Worm (Caenorhabditis elegans) whole organism, L1 larva: Measurements from ENCODE around the gene clec-132.
A peak's percentile ranks its signal among the peaks of the same experiment; 100 is the strongest.

Experiments used
- C04F5.9 ChIP-seq: sonication (generic microtip); optimal IDR thresholded peaks from 2 replicates; lab custom pipeline; 2016; ENCODE audit warnings: missing genetic modification characterization, missing compliant biosample characterization
- aly-2 ChIP-seq: fragments of 150-350 bp; optimal IDR thresholded peaks from 2 replicates; lab custom pipeline; 2014; ENCODE audit warnings: missing biosample characterization, missing genetic modification characterization
- ama-1 ChIP-seq: fragments of 150-350 bp; optimal IDR thresholded peaks from 2 replicates; lab custom pipeline; 2014
- ceh-63 ChIP-seq: fragments of 200-800 bp; sonication (Bioruptor generic); optimal IDR thresholded peaks from 2 replicates; lab custom pipeline; 2018; ENCODE audit warnings: mild to moderate bottlenecking, missing genetic modification characterization, missing compliant biosample characterization
- ceh-8 ChIP-seq: fragments of 200-800 bp; sonication (Bioruptor generic); optimal IDR thresholded peaks from 2 replicates; lab custom pipeline; 2018; ENCODE audit warnings: mild to moderate bottlenecking, missing genetic modification characterization, moderate library complexity, missing compliant biosample characterization
- dpl-1 ChIP-seq, 3 experiments: fragments of 150-350 bp in 2 of 3; sonication (generic microtip) in 1 of 3; optimal IDR thresholded peaks; 2 replicates each; lab custom pipeline; 2014 to 2017; ENCODE audit warnings: missing biosample characterization in 3 of 3, missing genetic modification characterization in 3 of 3, missing genetic modification reagents in 3 of 3
- efl-1 ChIP-seq, 4 experiments: fragments of 150-350 bp; optimal IDR thresholded peaks in 3 of 4; peaks in 1 of 4; 1 replicate in 1 of 4; 2 replicates in 3 of 4; lab custom pipeline; 2014; ENCODE audit warnings: missing biosample characterization in 2 of 4, missing genetic modification characterization in 2 of 4, missing genetic modification reagents in 2 of 4
- egl-13 ChIP-seq: sonication (generic microtip); optimal IDR thresholded peaks from 2 replicates; lab custom pipeline; 2016; ENCODE audit warnings: missing genotype, missing genetic modification reagents, missing genetic modification characterization, missing compliant biosample characterization
- egl-27 ChIP-seq, 2 experiments: fragments of 150-350 bp in 1 of 2; sonication (generic microtip); optimal IDR thresholded peaks; 3 replicates each; lab custom pipeline; 2017 to 2018; ENCODE audit warnings: missing biosample characterization in 2 of 2, missing genetic modification characterization in 2 of 2, missing genetic modification reagents in 2 of 2
- elt-2 ChIP-seq: sonication (generic microtip); optimal IDR thresholded peaks from 2 replicates; lab custom pipeline; 2016; ENCODE audit warnings: missing genetic modification characterization, mild to moderate bottlenecking, inconsistent platforms, missing compliant biosample characterization, missing genetic modification reagents
- fkh-8 ChIP-seq: sonication (generic microtip); optimal IDR thresholded peaks from 2 replicates; lab custom pipeline; 2016; ENCODE audit warnings: mild to moderate bottlenecking, missing genetic modification characterization, missing compliant biosample characterization
- grh-1 ChIP-seq: fragments of 200-800 bp; sonication (Bioruptor generic); IDR thresholded peaks from 2 replicates; pipeline ENCODE4 v1.3.6; 2022; ENCODE audit warnings: missing genetic modification reagents, missing genetic modification characterization, missing compliant biosample characterization
- irx-1 ChIP-seq: sonication (generic microtip); optimal IDR thresholded peaks from 2 replicates; lab custom pipeline; 2016; ENCODE audit warnings: missing genetic modification characterization, missing compliant biosample characterization
- mdl-1 ChIP-seq, 2 experiments: fragments of 150-350 bp; optimal IDR thresholded peaks; 2 replicates each; lab custom pipeline; 2014 to 2017; ENCODE audit warnings: missing biosample characterization in 2 of 2, missing genetic modification characterization in 2 of 2, inconsistent platforms in 1 of 2
- mep-1 ChIP-seq: fragments of 150-350 bp; optimal IDR thresholded peaks from 2 replicates; lab custom pipeline; 2014; ENCODE audit warnings: missing biosample characterization, missing genetic modification characterization
- nhr-19 ChIP-seq: fragments of 200-800 bp; sonication (Bioruptor generic); conservative IDR thresholded peaks from 2 replicates; pipeline ENCODE4 v1.3.6; 2022; ENCODE audit warnings: missing genetic modification characterization, missing compliant biosample characterization
- nhr-84 ChIP-seq: sonication (generic microtip); optimal IDR thresholded peaks from 2 replicates; lab custom pipeline; 2017; ENCODE audit warnings: missing biosample characterization, missing genetic modification characterization
- nhr-85 ChIP-seq: sonication (generic microtip); peaks from one replicate; lab custom pipeline; 2016; ENCODE audit warnings: missing genetic modification characterization, inconsistent platforms, missing compliant biosample characterization
- nhr-90 ChIP-seq: sonication (generic microtip); optimal IDR thresholded peaks from 2 replicates; lab custom pipeline; 2016; ENCODE audit warnings: mild to moderate bottlenecking, missing genetic modification characterization, missing compliant biosample characterization; ENCODE audit not compliant: poor library complexity
- pag-3 ChIP-seq: sonication (generic microtip); optimal IDR thresholded peaks from 2 replicates; lab custom pipeline; 2017; ENCODE audit warnings: missing genetic modification characterization, mild to moderate bottlenecking, missing compliant biosample characterization, antibody characterized with exemption, borderline replicate concordance; ENCODE audit not compliant: insufficient read depth
- pax-3 ChIP-seq: fragments of 200-800 bp; sonication (Bioruptor generic); optimal IDR thresholded peaks from 2 replicates; lab custom pipeline; 2018; ENCODE audit warnings: mild to moderate bottlenecking, missing genetic modification characterization, moderate library complexity, missing compliant biosample characterization
- rnt-1 ChIP-seq: sonication (generic microtip); optimal IDR thresholded peaks from 2 replicates; lab custom pipeline; 2016; ENCODE audit warnings: mild to moderate bottlenecking, missing genetic modification characterization, moderate library complexity, missing compliant biosample characterization
- snpc-4 ChIP-seq: fragments of 150-350 bp; optimal IDR thresholded peaks from 2 replicates; lab custom pipeline; 2014; ENCODE audit warnings: missing biosample characterization, missing genetic modification characterization
- tbx-2 ChIP-seq: sonication (generic microtip); optimal IDR thresholded peaks from 2 replicates; lab custom pipeline; 2016; ENCODE audit warnings: missing genetic modification characterization, missing compliant biosample characterization
- unc-130 ChIP-seq: fragments of 150-350 bp; optimal IDR thresholded peaks from 2 replicates; lab custom pipeline; 2017; ENCODE audit warnings: missing biosample characterization, missing genetic modification characterization, inconsistent platforms
- unc-62 ChIP-seq: fragments of 150-350 bp; optimal IDR thresholded peaks from 2 replicates; lab custom pipeline; 2014; ENCODE audit warnings: missing biosample characterization, missing genetic modification reagents, missing genetic modification characterization
- unc-86 ChIP-seq: sonication (generic microtip); optimal IDR thresholded peaks from 2 replicates; lab custom pipeline; 2016; ENCODE audit warnings: missing genetic modification characterization, missing compliant biosample characterization
- xbp-1 ChIP-seq: sonication (generic microtip); optimal IDR thresholded peaks from 2 replicates; lab custom pipeline; 2016; ENCODE audit warnings: missing genetic modification characterization, missing compliant biosample characterization
- zag-1 ChIP-seq: fragments of 150-350 bp; optimal IDR thresholded peaks from 2 replicates; lab custom pipeline; 2014; ENCODE audit warnings: missing biosample characterization, missing genetic modification characterization

clec-132 gene

ce11 chrII:3616615-3617014 lies 39.8 kb downstream of the clec-132 start:
- TF ChIP-seq xbp-1 (tag; lab: Kevin White, UChicago) (peak; percentile 42), pax-3 (tag; lab: Kevin White, UChicago) (no peak)
- TF ChIP-seq, all 84 proteins: peak for 1

ce11 chrII:3617512-3617911 lies 40.7 kb downstream of the clec-132 start, which contains the start of gene F40E12.1:
TSS of gene F40E12.1 (plus strand) at chrII:3617812.
- no peak for TF ChIP-seq xbp-1 (tag; lab: Kevin White, UChicago)
- no peak for TF ChIP-seq ceh-63 (GFP tag; lab: Kevin White, UChicago)
- no peak for TF ChIP-seq aly-2
- no peak for TF ChIP-seq nhr-84 (tag; lab: Kevin White, UChicago)
- TF ChIP-seq zag-1 (tag; lab: Kevin White, UChicago) = no peak
- no peak for TF ChIP-seq grh-1

ce11 chrII:3620862-3621261 lies 44.0 kb downstream of the clec-132 start:
- TF ChIP-seq nhr-84 (tag; lab: Kevin White, UChicago) = no peak
- no peak for TF ChIP-seq unc-86 (tag; lab: Kevin White, UChicago)
- TF ChIP-seq ceh-8 = no peak
- TF ChIP-seq mep-1 (tag; lab: Kevin White, UChicago) = no peak
- no peak for TF ChIP-seq mdl-1 (tag; optimal IDR thresholded peaks at IDR 0.05; lab: Kevin White, UChicago)
- TF ChIP-seq unc-62 (GFP tag; lab: Kevin White, UChicago) = no peak
- TF ChIP-seq ama-1 = no peak

ce11 chrII:3622014-3622413 lies 45.2 kb downstream of the clec-132 start, which contains the start of gene M151.7:
TSS of gene M151.7 (plus strand) at chrII:3622314.
- TF ChIP-seq tbx-2 (tag; lab: Kevin White, UChicago) (no peak), snpc-4 (tag; lab: Kevin White, UChicago) (no peak), zag-1 (tag; lab: Kevin White, UChicago) (no peak), nhr-19 (GFP tag; lab: Robert Waterston, UW) (no peak), elt-2 (no peak), rnt-1 (no peak), fkh-8 (tag; lab: Kevin White, UChicago) (no peak), dpl-1 (GFP tag; optimal IDR thresholded peaks at IDR 0.05; lab: Kevin White, UChicago) (no peak), irx-1 (no peak), egl-27 (tag; optimal IDR thresholded peaks at IDR 0.05; lab: Kevin White, UChicago) (no peak), efl-1 (optimal IDR thresholded peaks at IDR 0.05; lab: Kevin White, UChicago) (no peak), efl-1 (GFP tag; optimal IDR thresholded peaks at IDR 0.05 in 1 of 2; lab: Kevin White, UChicago) (no peak), C04F5.9 (tag; lab: Kevin White, UChicago) (no peak), unc-130 (no peak), aly-2 (no peak)

ce11 chrII:3626872-3627271 lies 50.0 kb downstream of the clec-132 start, which contains the start of gene M151.3:
TSS of gene M151.3 (plus strand) at chrII:3627172.
- TF ChIP-seq nhr-85 (tag; lab: Kevin White, UChicago) (no peak), nhr-90 (tag; lab: Kevin White, UChicago) (no peak), egl-13 (no peak), egl-27 (tag; optimal IDR thresholded peaks at IDR 0.05; lab: Kevin White, UChicago) (no peak), fkh-8 (tag; lab: Kevin White, UChicago) (no peak), pag-3 (tag; lab: Kevin White, UChicago) (no peak)
